Fruit fly (Drosophila melanogaster): Measurements from ENCODE around the gene Paf-AHalpha.

Paf-AHalpha gene

dm6 chrX:15760447-15761297 is 24.7 kb downstream of the Paf-AHalpha start, which contains the start of the genes Graf and mRpL3:
Gene Graf, minus strand, starts transcription at chrX:15760733.
Gene mRpL3, plus strand, starts transcription at chrX:15761248.
- TF ChIP-seq CG10348 (GFP tag; IDR thresholded peaks at IDR 0.05) (no peak), CG8301 (tag; optimal IDR thresholded peaks at IDR 0.05) (no peak), gl (tag; optimal IDR thresholded peaks at IDR 0.05) (no peak), Ets98B (GFP tag; IDR thresholded peaks at IDR 0.05) (no peak), CG9948 (tag; optimal IDR thresholded peaks at IDR 0.05) (no peak)

- TF ChIP-seq rn (GFP tag; IDR thresholded peaks at IDR 0.05) (no peak), EcR (GFP tag; optimal IDR thresholded peaks at IDR 0.05) (peak; percentile 11)
Observed at dm6 chrX:15759752-15760446, 25.5 kb downstream of the Paf-AHalpha start.

- TF ChIP-seq CG13204 (GFP tag; optimal IDR thresholded peaks at IDR 0.05) = no peak
- no peak for TF ChIP-seq CG9948 (tag; optimal IDR thresholded peaks at IDR 0.05)
- TF ChIP-seq CG8159 (tag; optimal IDR thresholded peaks at IDR 0.05) = no peak
- no peak for TF ChIP-seq CG12605 (GFP tag; IDR thresholded peaks at IDR 0.05)
- no peak for TF ChIP-seq CG32121 (GFP tag; IDR thresholded peaks at IDR 0.05)
- no peak for TF ChIP-seq rn (GFP tag; IDR thresholded peaks at IDR 0.05)
- no peak for TF ChIP-seq Pif1B (GFP tag; optimal IDR thresholded peaks at IDR 0.05)
- TF ChIP-seq CG34367 (tag; optimal IDR thresholded peaks at IDR 0.05) = no peak
- TF ChIP-seq Ets98B (GFP tag; IDR thresholded peaks at IDR 0.05) = no peak
- no peak for TF ChIP-seq CG17806 (tag; optimal IDR thresholded peaks at IDR 0.05)
- no peak for TF ChIP-seq CG10348 (GFP tag; IDR thresholded peaks at IDR 0.05)
- TF ChIP-seq CG8301 (tag; optimal IDR thresholded peaks at IDR 0.05) = no peak
Observed at dm6 chrX:15758692-15759240, 26.6 kb downstream of the Paf-AHalpha start.

dm6 chrX:15756018-15756417 is 29.4 kb downstream of the Paf-AHalpha start, which contains the start of gene CG8260:
Gene CG8260, plus strand, starts transcription at chrX:15756318.
- TF ChIP-seq EcR (GFP tag; optimal IDR thresholded peaks at IDR 0.05) (no peak), CG34367 (tag; optimal IDR thresholded peaks at IDR 0.05) (no peak), CG17806 (tag; optimal IDR thresholded peaks at IDR 0.05) (no peak), D1 (tag; optimal IDR thresholded peaks at IDR 0.05) (no peak), CG32121 (GFP tag; IDR thresholded peaks at IDR 0.05) (no peak), CG8159 (tag; optimal IDR thresholded peaks at IDR 0.05) (no peak), Pif1A (GFP tag; optimal IDR thresholded peaks at IDR 0.05) (no peak), CG4496 (GFP tag; IDR thresholded peaks at IDR 0.05) (no peak), CG9948 (tag; optimal IDR thresholded peaks at IDR 0.05) (no peak)

dm6 chrX:15748945-15749344 is 36.4 kb downstream of the Paf-AHalpha start, which contains the start of gene Mvd:
Gene Mvd, plus strand, starts transcription at chrX:15749166.
- TF ChIP-seq Pif1A (GFP tag; optimal IDR thresholded peaks at IDR 0.05) (no peak), CG32121 (GFP tag; IDR thresholded peaks at IDR 0.05) (no peak), rn (GFP tag; IDR thresholded peaks at IDR 0.05) (no peak), CG34367 (tag; optimal IDR thresholded peaks at IDR 0.05) (no peak), CG15710 (tag; optimal IDR thresholded peaks at IDR 0.05) (no peak), CG17806 (tag; optimal IDR thresholded peaks at IDR 0.05) (no peak), CG10348 (GFP tag; IDR thresholded peaks at IDR 0.05) (no peak), Ets98B (GFP tag; IDR thresholded peaks at IDR 0.05) (no peak), Snoo (tag; optimal IDR thresholded peaks at IDR 0.05) (no peak), CG8301 (tag; optimal IDR thresholded peaks at IDR 0.05) (no peak), fd96Ca (GFP tag; IDR thresholded peaks at IDR 0.05) (no peak), CG9948 (tag; optimal IDR thresholded peaks at IDR 0.05) (no peak), EcR (GFP tag; optimal IDR thresholded peaks at IDR 0.05) (no peak)

- TF ChIP-seq fd96Ca (GFP tag; IDR thresholded peaks at IDR 0.05) (no peak), CG13204 (GFP tag; optimal IDR thresholded peaks at IDR 0.05) (no peak), CG14655 (GFP tag; optimal IDR thresholded peaks at IDR 0.05) (no peak), Pif1B (GFP tag; optimal IDR thresholded peaks at IDR 0.05) (no peak), CG15710 (tag; optimal IDR thresholded peaks at IDR 0.05) (no peak), D1 (tag; optimal IDR thresholded peaks at IDR 0.05) (no peak), Ets98B (GFP tag; IDR thresholded peaks at IDR 0.05) (no peak), CG8301 (tag; optimal IDR thresholded peaks at IDR 0.05) (no peak), CG4496 (GFP tag; IDR thresholded peaks at IDR 0.05) (no peak), CG34367 (tag; optimal IDR thresholded peaks at IDR 0.05) (no peak)
Observed at dm6 chrX:15746682-15747196, 38.6 kb downstream of the Paf-AHalpha start.
